Worm (Caenorhabditis elegans) whole organism, mixed stage, embryonic: ENCODE measurements around the gene F12E12.1.

Experiments used
- blmp-1 ChIP-seq: fragments of 150-350 bp; optimal IDR thresholded peaks from 2 replicates; lab custom pipeline; 2014; ENCODE audit warnings: missing biosample characterization, missing genetic modification characterization
- ces-1 ChIP-seq: fragments of 150-350 bp; optimal IDR thresholded peaks from 2 replicates; lab custom pipeline; 2014; ENCODE audit warnings: missing biosample characterization, missing genetic modification reagents, missing genetic modification characterization
- ham-2 ChIP-seq: fragments of 200-800 bp; sonication (Bioruptor generic); optimal IDR thresholded peaks from 2 replicates; lab custom pipeline; 2018; ENCODE audit warnings: mild to moderate bottlenecking, missing genetic modification characterization, missing compliant biosample characterization
- lsy-2 ChIP-seq: fragments of 150-350 bp; optimal IDR thresholded peaks from 2 replicates; lab custom pipeline; 2014; ENCODE audit warnings: missing biosample characterization, missing genetic modification characterization
- mep-1 ChIP-seq: fragments of 150-350 bp; optimal IDR thresholded peaks from 2 replicates; lab custom pipeline; 2017; ENCODE audit warnings: missing biosample characterization, missing genetic modification reagents, missing genetic modification characterization, inconsistent platforms
- nhr-12 ChIP-seq: fragments of 150-350 bp; optimal IDR thresholded peaks from 2 replicates; lab custom pipeline; 2014; ENCODE audit warnings: missing biosample characterization, missing genetic modification characterization
- nhr-237 ChIP-seq: fragments of 150-350 bp; optimal IDR thresholded peaks from 2 replicates; lab custom pipeline; 2014; ENCODE audit warnings: missing biosample characterization, missing genetic modification characterization
- nhr-28 ChIP-seq: fragments of 150-350 bp; optimal IDR thresholded peaks from 2 replicates; lab custom pipeline; 2014; ENCODE audit warnings: missing biosample characterization, missing genetic modification characterization
- snpc-4 ChIP-seq: fragments of 150-350 bp; optimal IDR thresholded peaks from 2 replicates; lab custom pipeline; 2014; ENCODE audit warnings: missing biosample characterization, missing genetic modification characterization
- tbx-8 ChIP-seq: fragments of 200-800 bp; sonication (Bioruptor generic); optimal IDR thresholded peaks from 2 replicates; lab custom pipeline; 2018; ENCODE audit warnings: mild to moderate bottlenecking, missing genetic modification characterization, moderate library complexity, missing compliant biosample characterization
- ztf-11 ChIP-seq: fragments of 150-350 bp; optimal IDR thresholded peaks from 2 replicates; lab custom pipeline; 2014; ENCODE audit warnings: missing biosample characterization, missing genetic modification characterization

ce11 chrII:3714595-3714994 lies 27.1 kb upstream of the F12E12.1 start, which contains the start of gene srh-100:
- no peak for TF ChIP-seq ham-2 (GFP tag; lab: Kevin White, UChicago)
- no peak for TF ChIP-seq ces-1 (GFP tag; lab: Kevin White, UChicago)
- TF ChIP-seq nhr-12 (tag; lab: Kevin White, UChicago) = no peak
- TF ChIP-seq tbx-8 (GFP tag; lab: Kevin White, UChicago) = no peak
- TF ChIP-seq snpc-4 (tag; lab: Kevin White, UChicago) = no peak
- no peak for TF ChIP-seq mep-1 (tag; lab: Kevin White, UChicago)
- no peak for TF ChIP-seq nhr-28 (tag; lab: Kevin White, UChicago)
- TF ChIP-seq ztf-11 (tag; lab: Kevin White, UChicago) = no peak
- no peak for TF ChIP-seq nhr-237 (tag; lab: Kevin White, UChicago)
- no peak for TF ChIP-seq blmp-1 (tag; lab: Kevin White, UChicago)
- TF ChIP-seq lsy-2 (tag; lab: Kevin White, UChicago) = no peak
